5 worm cellular contexts compared by ENCODE assay signal in genomic region chrII:9196325-9196724, ce11.
TF ChIP-seq lines count a peak whose summit lies in the region.

No protein-coding gene starts in this region.

TF ChIP-seq in whole organism, L1 larva, 84 proteins besides CTCF, POLR2A, EP300 and RAD21:
- TF ChIP-seq hlh-4 (tag; optimal IDR thresholded peaks at IDR 0.05; lab: Kevin White, UChicago) (no peak), nhr-71 (tag; optimal IDR thresholded peaks at IDR 0.05; lab: Kevin White, UChicago) (no peak), ama-1 (optimal IDR thresholded peaks at IDR 0.05; lab: Kevin White, UChicago) (no peak), elt-2 (tag; optimal IDR thresholded peaks at IDR 0.05; lab: Kevin White, UChicago) (peak; percentile 49), nhr-19 (GFP tag; conservative IDR thresholded peaks at IDR 0.05; lab: Robert Waterston, UW) (no peak), tbx-2 (tag; optimal IDR thresholded peaks at IDR 0.05; lab: Kevin White, UChicago) (no peak), C16A3.4 (tag; optimal IDR thresholded peaks at IDR 0.05; lab: Kevin White, UChicago) (no peak), nhr-28 (tag; optimal IDR thresholded peaks at IDR 0.05; lab: Kevin White, UChicago) (no peak), egl-13 (tag; optimal IDR thresholded peaks at IDR 0.05; lab: Kevin White, UChicago) (no peak), lin-14 (GFP tag; optimal IDR thresholded peaks at IDR 0.05; lab: Kevin White, UChicago) (no peak), lin-35 (GFP tag; optimal IDR thresholded peaks at IDR 0.05; lab: Kevin White, UChicago) (peak in 1 of 2 experiments; percentile 8)

TF ChIP-seq in whole organism, L2 larva, 48 proteins besides CTCF, POLR2A, EP300 and RAD21:
- TF ChIP-seq sma-9 (GFP tag; optimal IDR thresholded peaks at IDR 0.05; lab: Kevin White, UChicago) (peak; percentile 27), sma-9 (tag; optimal IDR thresholded peaks at IDR 0.05; lab: Kevin White, UChicago) (no peak), gmeb-1 (tag; optimal IDR thresholded peaks at IDR 0.05; lab: Kevin White, UChicago) (no peak), fos-1 (tag; optimal IDR thresholded peaks at IDR 0.05; lab: Kevin White, UChicago) (peak; percentile 79), sem-4 (tag; optimal IDR thresholded peaks at IDR 0.05; lab: Kevin White, UChicago) (no peak), elt-1 (tag; optimal IDR thresholded peaks at IDR 0.05; lab: Kevin White, UChicago) (no peak), egl-27 (tag; optimal IDR thresholded peaks at IDR 0.05; lab: Kevin White, UChicago) (no peak), alr-1 (tag; optimal IDR thresholded peaks at IDR 0.05; lab: Kevin White, UChicago) (no peak), nhr-129 (tag; optimal IDR thresholded peaks at IDR 0.05; lab: Kevin White, UChicago) (no peak), mbf-1 (tag; optimal IDR thresholded peaks at IDR 0.05; lab: Kevin White, UChicago) (no peak), ztf-11 (tag; optimal IDR thresholded peaks at IDR 0.05; lab: Kevin White, UChicago) (no peak), nhr-25 (tag; optimal IDR thresholded peaks at IDR 0.05; lab: Kevin White, UChicago) (no peak), ZK546.5 (tag; optimal IDR thresholded peaks at IDR 0.05; lab: Kevin White, UChicago) (no peak), lin-39 (tag; optimal IDR thresholded peaks at IDR 0.05; lab: Kevin White, UChicago) (no peak), skn-1 (tag; optimal IDR thresholded peaks at IDR 0.05; lab: Kevin White, UChicago) (peak; percentile 8)
TF ChIP-seq in whole organism, L2 larva: peak in this region for 3.

TF ChIP-seq in whole organism, L3 larva, 47 proteins besides CTCF, POLR2A, EP300 and RAD21:
- TF ChIP-seq nfya-1 (tag; optimal IDR thresholded peaks at IDR 0.05; lab: Kevin White, UChicago; ENCODE audit: insufficient read depth) (no peak), pha-4 (tag; optimal IDR thresholded peaks at IDR 0.05; lab: Kevin White, UChicago) (peak; percentile 50), elt-2 (tag; optimal IDR thresholded peaks at IDR 0.05; lab: Kevin White, UChicago) (peak; percentile 79), pqm-1 (tag; optimal IDR thresholded peaks at IDR 0.05; lab: Kevin White, UChicago) (peak; percentile 76), nhr-237 (tag; optimal IDR thresholded peaks at IDR 0.05; lab: Kevin White, UChicago) (no peak), elt-1 (tag; optimal IDR thresholded peaks at IDR 0.05; lab: Kevin White, UChicago) (no peak), lin-15B (tag; optimal IDR thresholded peaks at IDR 0.05; lab: Kevin White, UChicago) (no peak)

TF ChIP-seq in whole organism, L4 larva, 104 proteins besides CTCF, POLR2A, EP300 and RAD21:
- TF ChIP-seq mep-1 (tag; optimal IDR thresholded peaks at IDR 0.05; lab: Kevin White, UChicago) (peak; percentile 2), nhr-28 (tag; optimal IDR thresholded peaks at IDR 0.05; lab: Kevin White, UChicago) (peak; percentile 43), hlh-11 (tag; optimal IDR thresholded peaks at IDR 0.05; lab: Kevin White, UChicago) (peak; percentile 67), ztf-7 (tag; optimal IDR thresholded peaks at IDR 0.05; lab: Kevin White, UChicago) (no peak), dmd-6 (GFP tag; IDR thresholded peaks at IDR 0.05; lab: Robert Waterston, UW) (peak; percentile 58; the same call in 1 of the 2 replicates), ctbp-1 (GFP tag; IDR thresholded peaks at IDR 0.05; lab: Robert Waterston, UW) (no peak), spr-3 (GFP tag; optimal IDR thresholded peaks at IDR 0.05; lab: Kevin White, UChicago) (no peak), pqm-1 (tag; optimal IDR thresholded peaks at IDR 0.05; lab: Kevin White, UChicago) (peak; percentile 86), dve-1 (tag; optimal IDR thresholded peaks at IDR 0.05; lab: Kevin White, UChicago; ENCODE audit: insufficient read depth) (peak; percentile 46), daf-16 (GFP tag; optimal IDR thresholded peaks at IDR 0.05; lab: Kevin White, UChicago) (no peak), daf-16 (tag; optimal IDR thresholded peaks at IDR 0.05; lab: Kevin White, UChicago) (peak; percentile 79), hlh-30 (tag; optimal IDR thresholded peaks at IDR 0.05; lab: Kevin White, UChicago; ENCODE audit: insufficient read depth) (peak; percentile 53)

TF ChIP-seq in whole organism, young adult, 124 proteins besides CTCF, POLR2A, EP300 and RAD21:
- peak in 1 of 2 experiments; percentile 17 for TF ChIP-seq let-607 (tag; optimal IDR thresholded peaks at IDR 0.05; lab: Kevin White, UChicago)
- TF ChIP-seq mxl-1 (tag; optimal IDR thresholded peaks at IDR 0.05; lab: Kevin White, UChicago), result no peak
- TF ChIP-seq hrde-1 (tag; optimal IDR thresholded peaks at IDR 0.05; lab: Kevin White, UChicago; ENCODE audit: borderline replicate concordance), result no peak
- no peak for TF ChIP-seq lag-1 (GFP tag; IDR thresholded peaks at IDR 0.05; lab: Robert Waterston, UW)
- TF ChIP-seq B0019.2 (GFP tag; conservative IDR thresholded peaks at IDR 0.05; lab: Robert Waterston, UW), result no peak
- no peak for TF ChIP-seq snpc-1.1 (tag; optimal IDR thresholded peaks at IDR 0.05; lab: Kevin White, UChicago; ENCODE audit: insufficient read depth)
- TF ChIP-seq snpc-1.3 (tag; optimal IDR thresholded peaks at IDR 0.05; lab: Kevin White, UChicago; ENCODE audit: insufficient read depth), result no peak
- no peak for TF ChIP-seq F52B5.7 (tag; optimal IDR thresholded peaks at IDR 0.05; lab: Kevin White, UChicago)
- TF ChIP-seq lir-1 (GFP tag; conservative IDR thresholded peaks at IDR 0.05; lab: Robert Waterston, UW), result no peak
- no peak for TF ChIP-seq egl-44 (GFP tag; IDR thresholded peaks at IDR 0.05; lab: Robert Waterston, UW)
- no peak for TF ChIP-seq snpc-4 (GFP tag; optimal IDR thresholded peaks at IDR 0.05; lab: Kevin White, UChicago)
- peak in 1 of 4 experiments; percentile 1 for TF ChIP-seq snpc-4 (tag; optimal IDR thresholded peaks at IDR 0.05; lab: Kevin White, UChicago)
- TF ChIP-seq ztf-25 (GFP tag; IDR thresholded peaks at IDR 0.05; lab: Robert Waterston, UW), result no peak
- no peak for TF ChIP-seq aptf-2 (GFP tag; conservative IDR thresholded peaks at IDR 0.05; lab: Robert Waterston, UW)
- TF ChIP-seq nhr-80 (tag; optimal IDR thresholded peaks at IDR 0.05; lab: Kevin White, UChicago), result peak; percentile 85
- TF ChIP-seq dpff-1 (tag; optimal IDR thresholded peaks at IDR 0.05; lab: Kevin White, UChicago), result no peak
- no peak for TF ChIP-seq mes-4 (tag; optimal IDR thresholded peaks at IDR 0.05; lab: Kevin White, UChicago)
- no peak for TF ChIP-seq efl-1 (GFP tag; optimal IDR thresholded peaks at IDR 0.05; lab: Kevin White, UChicago)
- no peak for TF ChIP-seq let-526 (GFP tag; IDR thresholded peaks at IDR 0.05; lab: Robert Waterston, UW)
- TF ChIP-seq mel-28 (tag; optimal IDR thresholded peaks at IDR 0.05; lab: Kevin White, UChicago; ENCODE audit: borderline replicate concordance), result no peak
- TF ChIP-seq cebp-2 (GFP tag; IDR thresholded peaks at IDR 0.05; lab: Robert Waterston, UW), result no peak
- no peak for TF ChIP-seq nfya-1 (tag; optimal IDR thresholded peaks at IDR 0.05; lab: Kevin White, UChicago; ENCODE audit: borderline replicate concordance, insufficient read depth)
- TF ChIP-seq rpc-1 (optimal IDR thresholded peaks at IDR 0.05; lab: Kevin White, UChicago), result no peak
- TF ChIP-seq rpc-1 (tag; optimal IDR thresholded peaks at IDR 0.05; lab: Kevin White, UChicago), result no peak
- TF ChIP-seq tlf-1 (GFP tag; optimal IDR thresholded peaks at IDR 0.05; lab: Kevin White, UChicago), result no peak
TF ChIP-seq in whole organism, young adult: peak in this region for 3.
